Worm (Caenorhabditis elegans): ENCODE results near the gene nas-18.

The nas-18 gene

ce11 chrV:11354264-11354663, 42.0 kb upstream of the nas-18 start:
- no peak for TF ChIP-seq tra-1 (GFP tag; IDR thresholded peaks at IDR 0.05)
- TF ChIP-seq ces-1 (GFP tag; optimal IDR thresholded peaks at IDR 0.05) = peak; percentile 75
- no peak for TF ChIP-seq unc-130 (GFP tag; optimal IDR thresholded peaks at IDR 0.05)

ce11 chrV:11363575-11363974, 32.7 kb upstream of the nas-18 start:
- TF ChIP-seq jun-1 (tag; optimal IDR thresholded peaks at IDR 0.05) (no peak), aha-1 (tag) (peak; percentile 92), unc-62 (GFP tag; optimal IDR thresholded peaks at IDR 0.05 in 1 of 2) (peak in 1 of 2 experiments; percentile 57), unc-62 (tag; optimal IDR thresholded peaks at IDR 0.05) (no peak)

- peak; percentile 75 for TF ChIP-seq aha-1 (tag)
- TF ChIP-seq dpl-1 (GFP tag; optimal IDR thresholded peaks at IDR 0.05) = no peak
- TF ChIP-seq nhr-111 (GFP tag; optimal IDR thresholded peaks at IDR 0.05) = no peak
- no peak for TF ChIP-seq aly-2 (tag; optimal IDR thresholded peaks at IDR 0.05)
- TF ChIP-seq sdz-12 (GFP tag; optimal IDR thresholded peaks at IDR 0.05) = no peak
- no peak for TF ChIP-seq nhr-102 (tag; optimal IDR thresholded peaks at IDR 0.05)
- no peak for TF ChIP-seq tag-97 (GFP tag; IDR thresholded peaks at IDR 0.05)
Observed at ce11 chrV:11366129-11366528, 30.1 kb upstream of the nas-18 start, which contains the start of gene dop-5. TSS of gene dop-5 (minus strand) at chrV:11366229.

ce11 chrV:11372284-11372878, 23.9 kb upstream of the nas-18 start:
- peak; percentile 91 for TF ChIP-seq aha-1 (tag)
- no peak for TF ChIP-seq daf-12 (tag; optimal IDR thresholded peaks at IDR 0.05)

- TF ChIP-seq mes-2 (tag; optimal IDR thresholded peaks at IDR 0.05; ENCODE audit: poor library complexity, severe bottlenecking) (no peak), egl-43 (GFP tag; IDR thresholded peaks at IDR 0.05) (no peak), unc-39 (tag; optimal IDR thresholded peaks at IDR 0.05) (no peak), Y5F2A.4 (GFP tag; optimal IDR thresholded peaks at IDR 0.05) (no peak), jun-1 (tag; optimal IDR thresholded peaks at IDR 0.05) (no peak), ceh-82 (tag; optimal IDR thresholded peaks at IDR 0.05) (no peak), zfp-2 (tag; optimal IDR thresholded peaks at IDR 0.05) (no peak), zip-2 (tag; optimal IDR thresholded peaks at IDR 0.05) (no peak), vab-7 (GFP tag; IDR thresholded peaks at IDR 0.05) (no peak), T20F7.1 (GFP tag; optimal IDR thresholded peaks at IDR 0.05) (no peak), nhr-41 (GFP tag; IDR thresholded peaks at IDR 0.05) (no peak), R02D3.7 (tag; optimal IDR thresholded peaks at IDR 0.05) (no peak), hlh-30 (tag; optimal IDR thresholded peaks at IDR 0.05; ENCODE audit: insufficient read depth) (no peak), dmd-6 (GFP tag; IDR thresholded peaks at IDR 0.05) (no peak), lin-15B (tag; optimal IDR thresholded peaks at IDR 0.05) (no peak), Y48G9A.11 (GFP tag; IDR thresholded peaks at IDR 0.05) (no peak), zag-1 (tag; optimal IDR thresholded peaks at IDR 0.05) (no peak), mep-1 (tag; optimal IDR thresholded peaks at IDR 0.05) (no peak), nhr-237 (tag; optimal IDR thresholded peaks at IDR 0.05) (no peak), tra-1 (GFP tag; IDR thresholded peaks at IDR 0.05) (no peak)
Observed at ce11 chrV:11373918-11374317, 22.3 kb upstream of the nas-18 start.

ce11 chrV:11375150-11375792, 21.0 kb upstream of the nas-18 start, which contains the start of gene cnb-1:
TSS of gene cnb-1 (plus strand) at chrV:11375742.
- TF ChIP-seq nhr-11 (tag; optimal IDR thresholded peaks at IDR 0.05) (peak; percentile 24), dpl-1 (GFP tag; optimal IDR thresholded peaks at IDR 0.05) (no peak), unc-39 (tag; optimal IDR thresholded peaks at IDR 0.05) (no peak), spr-3 (GFP tag; optimal IDR thresholded peaks at IDR 0.05) (no peak), mxl-2 (GFP tag; conservative IDR thresholded peaks at IDR 0.05) (no peak), lsy-2 (tag; optimal IDR thresholded peaks at IDR 0.05) (peak in 1 of 2 experiments; percentile 79), T20F7.1 (GFP tag; optimal IDR thresholded peaks at IDR 0.05) (no peak), D1046.2 (GFP tag; IDR thresholded peaks at IDR 0.05) (no peak), ztf-7 (tag; optimal IDR thresholded peaks at IDR 0.05) (peak; percentile 56), nhr-102 (tag; optimal IDR thresholded peaks at IDR 0.05) (no peak), hif-1 (tag; optimal IDR thresholded peaks at IDR 0.05) (peak in 1 of 2 experiments; percentile 61), saeg-2 (GFP tag; IDR thresholded peaks at IDR 0.05) (no peak), mes-2 (tag; optimal IDR thresholded peaks at IDR 0.05; ENCODE audit: poor library complexity, severe bottlenecking) (peak; percentile 29), php-3 (GFP tag; IDR thresholded peaks at IDR 0.05) (no peak), tra-1 (GFP tag; IDR thresholded peaks at IDR 0.05) (0 out of 2 replicates have a peak, but pooled peaks have one; percentile 26), attf-4 (tag; optimal IDR thresholded peaks at IDR 0.05) (no peak)

Data from whole organism, L4 larva.